Worm (Caenorhabditis elegans): Measurements from ENCODE around the gene C14E2.5.

ce11 chrX:1858616-1859015, 33.5 kb upstream of the C14E2.5 start:
- TF ChIP-seq W03F9.2 (tag; optimal IDR thresholded peaks at IDR 0.05) = no peak
- TF ChIP-seq him-1 (tag; optimal IDR thresholded peaks at IDR 0.05) = no peak
